Worm (Caenorhabditis elegans) whole organism, late embryonic: ENCODE results near the gene C44B7.11.

ENCODE experiments used
- C38D4.7 ChIP-seq: fragments of 200-800 bp; sonication (Bioruptor generic); optimal IDR thresholded peaks from 2 replicates; lab custom pipeline; 2018; ENCODE audit warnings: mild to moderate bottlenecking, missing genetic modification characterization, moderate library complexity, missing compliant biosample characterization
- K02D7.2 ChIP-seq: sonication (generic microtip); optimal IDR thresholded peaks from 2 replicates; lab custom pipeline; 2017; ENCODE audit warnings: mild to moderate bottlenecking, missing genetic modification characterization, missing compliant biosample characterization
- K09A11.1 ChIP-seq: sonication (generic microtip); optimal IDR thresholded peaks from 2 replicates; lab custom pipeline; 2017; ENCODE audit warnings: antibody characterized with exemption, mild to moderate bottlenecking, missing genetic modification characterization, missing compliant biosample characterization; ENCODE audit not compliant: insufficient read depth
- ceh-18 ChIP-seq: sonication (generic microtip); optimal IDR thresholded peaks from 2 replicates; lab custom pipeline; 2016; ENCODE audit warnings: missing genetic modification characterization, missing compliant biosample characterization
- ceh-19 ChIP-seq: fragments of 200-800 bp; sonication (Bioruptor generic); optimal IDR thresholded peaks from 2 replicates; lab custom pipeline; 2018; ENCODE audit warnings: mild to moderate bottlenecking, missing genetic modification characterization, missing compliant biosample characterization
- ceh-2 ChIP-seq: sonication (generic microtip); optimal IDR thresholded peaks from 2 replicates; lab custom pipeline; 2016; ENCODE audit warnings: missing genotype, missing genetic modification characterization, missing compliant biosample characterization
- ceh-34 ChIP-seq: sonication (generic microtip); optimal IDR thresholded peaks from 2 replicates; lab custom pipeline; 2016; ENCODE audit warnings: mild to moderate bottlenecking, missing genetic modification characterization, missing compliant biosample characterization
- ceh-6 ChIP-seq: fragments of 200-800 bp; sonication (Bioruptor generic); optimal IDR thresholded peaks from 2 replicates; lab custom pipeline; 2018; ENCODE audit warnings: mild to moderate bottlenecking, missing genetic modification characterization, missing compliant biosample characterization
- ceh-9 ChIP-seq: sonication (generic microtip); optimal IDR thresholded peaks from 2 replicates; lab custom pipeline; 2016; ENCODE audit warnings: mild to moderate bottlenecking, missing genetic modification characterization, inconsistent platforms, missing compliant biosample characterization
- dmd-4 ChIP-seq: sonication (generic microtip); optimal IDR thresholded peaks from 2 replicates; lab custom pipeline; 2016; ENCODE audit warnings: borderline replicate concordance, missing genetic modification characterization, missing compliant biosample characterization
- dve-1 ChIP-seq: sonication (generic microtip); optimal IDR thresholded peaks from 2 replicates; lab custom pipeline; 2017; ENCODE audit warnings: antibody characterized with exemption, mild to moderate bottlenecking, missing genetic modification characterization, missing compliant biosample characterization
- elt-4 ChIP-seq: sonication (generic microtip); optimal IDR thresholded peaks from 2 replicates; lab custom pipeline; 2016; ENCODE audit warnings: missing genetic modification characterization, missing compliant biosample characterization
- ets-4 ChIP-seq: sonication (generic microtip); optimal IDR thresholded peaks from 2 replicates; lab custom pipeline; 2016; ENCODE audit warnings: missing genetic modification characterization, missing compliant biosample characterization
- eyg-1 ChIP-seq: sonication (generic microtip); optimal IDR thresholded peaks from 2 replicates; lab custom pipeline; 2016; ENCODE audit warnings: missing genotype, missing genetic modification characterization, missing compliant biosample characterization
- fkh-6 ChIP-seq: sonication (generic microtip); optimal IDR thresholded peaks from 2 replicates; lab custom pipeline; 2016; ENCODE audit warnings: missing genetic modification characterization, missing compliant biosample characterization
- gmeb-2 ChIP-seq: sonication (generic microtip); optimal IDR thresholded peaks from 2 replicates; lab custom pipeline; 2016; ENCODE audit warnings: missing genetic modification characterization, inconsistent platforms, missing compliant biosample characterization
- hlh-15 ChIP-seq: sonication (generic microtip); optimal IDR thresholded peaks from 2 replicates; lab custom pipeline; 2016; ENCODE audit warnings: missing genetic modification characterization, missing compliant biosample characterization
- hlh-30 ChIP-seq: sonication (generic microtip); optimal IDR thresholded peaks from 2 replicates; lab custom pipeline; 2017; ENCODE audit warnings: antibody characterized with exemption, missing genetic modification characterization, missing compliant biosample characterization; ENCODE audit not compliant: insufficient read depth
- lin-11 ChIP-seq: fragments of 200-800 bp; sonication (Bioruptor generic); optimal IDR thresholded peaks from 2 replicates; lab custom pipeline; 2018; ENCODE audit warnings: mild to moderate bottlenecking, missing genetic modification characterization, missing compliant biosample characterization
- madf-2 ChIP-seq: sonication (generic microtip); optimal IDR thresholded peaks from 2 replicates; lab custom pipeline; 2017; ENCODE audit warnings: missing genetic modification characterization, missing compliant biosample characterization
- nhr-232 ChIP-seq: sonication (generic microtip); optimal IDR thresholded peaks from 2 replicates; lab custom pipeline; 2016; ENCODE audit warnings: missing genetic modification characterization, missing compliant biosample characterization
- npax-4 ChIP-seq: sonication (generic microtip); optimal IDR thresholded peaks from 2 replicates; lab custom pipeline; 2016; ENCODE audit warnings: missing genetic modification characterization, missing compliant biosample characterization
- odd-2 ChIP-seq: sonication (generic microtip); optimal IDR thresholded peaks from 2 replicates; lab custom pipeline; 2017; ENCODE audit warnings: antibody characterized with exemption, mild to moderate bottlenecking, missing genetic modification characterization, missing compliant biosample characterization
- pat-9 ChIP-seq: fragments of 200-800 bp; sonication (Bioruptor generic); optimal IDR thresholded peaks from 2 replicates; lab custom pipeline; 2018; ENCODE audit warnings: mild to moderate bottlenecking, missing genetic modification characterization, moderate library complexity, missing compliant biosample characterization
- pqm-1 ChIP-seq: sonication (generic microtip); optimal IDR thresholded peaks from 2 replicates; lab custom pipeline; 2016; ENCODE audit warnings: missing genetic modification characterization, missing compliant biosample characterization
- pros-1 ChIP-seq: fragments of 150-350 bp; optimal IDR thresholded peaks from 2 replicates; lab custom pipeline; 2014; ENCODE audit warnings: missing biosample characterization, missing genetic modification reagents, missing genetic modification characterization
- rnt-1 ChIP-seq: sonication (generic microtip); optimal IDR thresholded peaks from 2 replicates; lab custom pipeline; 2016; ENCODE audit warnings: missing genetic modification characterization, missing compliant biosample characterization
- sox-2 ChIP-seq: fragments of 200-800 bp; sonication (Bioruptor generic); IDR thresholded peaks from 2 replicates; pipeline ENCODE4 v1.3.6; 2022; ENCODE audit warnings: missing genetic modification reagents, missing genetic modification characterization, missing compliant biosample characterization
- sox-4 ChIP-seq: sonication (generic microtip); optimal IDR thresholded peaks from 2 replicates; lab custom pipeline; 2017; ENCODE audit warnings: mild to moderate bottlenecking, missing genetic modification characterization, inconsistent platforms, missing compliant biosample characterization
- unc-3 ChIP-seq, 2 experiments: fragments of 200-800 bp in 1 of 2; sonication (Bioruptor generic) in 1 of 2; sonication (generic microtip) in 1 of 2; conservative IDR thresholded peaks in 1 of 2; optimal IDR thresholded peaks in 1 of 2; 2 replicates each; pipeline versions ENCODE4 v1.3.6 to Lab custom; 2016 to 2022; ENCODE audit warnings: missing compliant biosample characterization in 2 of 2, missing genetic modification characterization in 2 of 2, missing genetic modification reagents in 1 of 2
- unc-42 ChIP-seq: sonication (generic microtip); optimal IDR thresholded peaks from 2 replicates; lab custom pipeline; 2016; ENCODE audit warnings: missing genotype, missing genetic modification characterization, missing compliant biosample characterization
- unc-55 ChIP-seq: sonication (generic microtip); optimal IDR thresholded peaks from 2 replicates; lab custom pipeline; 2017; ENCODE audit warnings: missing biosample characterization, missing genetic modification reagents, missing genetic modification characterization
- zip-5 ChIP-seq: sonication (generic microtip); optimal IDR thresholded peaks from 2 replicates; lab custom pipeline; 2016; ENCODE audit warnings: missing genetic modification characterization, missing compliant biosample characterization
- ztf-16 ChIP-seq: sonication (generic microtip); optimal IDR thresholded peaks from 2 replicates; lab custom pipeline; 2017; ENCODE audit warnings: missing genetic modification characterization, missing compliant biosample characterization

C44B7.11 gene

ce11 chrII:6893589-6894245, 3.6 kb downstream of the C44B7.11 start, which contains the start of gene adal-1:
TSS of gene adal-1 (minus strand) at chrII:6893639.
- TF ChIP-seq gmeb-2 (tag; lab: Kevin White, UChicago), result no peak
- no peak for TF ChIP-seq ceh-34 (tag; lab: Kevin White, UChicago)
- no peak for TF ChIP-seq pat-9 (tag; lab: Kevin White, UChicago)
- TF ChIP-seq ets-4 (tag; lab: Kevin White, UChicago), result no peak

- TF ChIP-seq unc-55 (GFP tag; lab: Kevin White, UChicago) (peak; percentile 26), odd-2 (tag; lab: Kevin White, UChicago) (no peak)
These were observed 5.5 kb downstream of the C44B7.11 start for ce11 chrII:6891838-6892237.

- no peak for TF ChIP-seq C38D4.7 (GFP tag; lab: Kevin White, UChicago)
- TF ChIP-seq pqm-1, result peak; percentile 19
- TF ChIP-seq ceh-9 (tag; lab: Kevin White, UChicago), result no peak
- TF ChIP-seq ztf-16 (tag; lab: Kevin White, UChicago), result no peak
- TF ChIP-seq ceh-18 (tag; lab: Kevin White, UChicago), result peak; percentile 47
- peak; percentile 12 for TF ChIP-seq unc-42 (tag; lab: Kevin White, UChicago)
- no peak for TF ChIP-seq madf-2
- TF ChIP-seq, all 69 proteins: peak for 3
These were observed 6.2 kb downstream of the C44B7.11 start for ce11 chrII:6891176-6891575.

- TF ChIP-seq zip-5 (tag; lab: Kevin White, UChicago), result no peak
- no peak for TF ChIP-seq hlh-30 (tag; lab: Kevin White, UChicago)
- no peak for TF ChIP-seq dmd-4 (tag; lab: Kevin White, UChicago)
- no peak for TF ChIP-seq eyg-1 (tag; lab: Kevin White, UChicago)
- no peak for TF ChIP-seq K09A11.1 (tag; lab: Kevin White, UChicago)
- TF ChIP-seq pros-1 (tag; lab: Kevin White, UChicago), result no peak
- no peak for TF ChIP-seq hlh-15 (tag; lab: Kevin White, UChicago)
- no peak for TF ChIP-seq fkh-6 (tag; lab: Kevin White, UChicago)
- TF ChIP-seq rnt-1 (tag; lab: Kevin White, UChicago), result no peak
- TF ChIP-seq ceh-19 (GFP tag; lab: Kevin White, UChicago), result no peak
- TF ChIP-seq ceh-6 (GFP tag; lab: Kevin White, UChicago), result no peak
These were observed 7.2 kb downstream of the C44B7.11 start, which contains the start of gene acer-1 for ce11 chrII:6890095-6890494. TSS of gene acer-1 (minus strand) at chrII:6890400.

- TF ChIP-seq sox-4 (tag; lab: Kevin White, UChicago) (no peak), ceh-9 (tag; lab: Kevin White, UChicago) (no peak), unc-3 (GFP tag; conservative IDR thresholded peaks at IDR 0.05; lab: Robert Waterston, UW) (no peak), unc-3 (tag; optimal IDR thresholded peaks at IDR 0.05; lab: Kevin White, UChicago) (no peak), hlh-15 (tag; lab: Kevin White, UChicago) (no peak), K02D7.2 (tag; lab: Kevin White, UChicago) (no peak), pat-9 (tag; lab: Kevin White, UChicago) (no peak), dve-1 (tag; lab: Kevin White, UChicago) (no peak), C38D4.7 (GFP tag; lab: Kevin White, UChicago) (no peak), nhr-232 (tag; lab: Kevin White, UChicago) (no peak), npax-4 (no peak), ztf-16 (tag; lab: Kevin White, UChicago) (no peak), lin-11 (tag; lab: Kevin White, UChicago) (no peak), unc-42 (tag; lab: Kevin White, UChicago) (no peak), ceh-2 (tag; lab: Kevin White, UChicago) (no peak), unc-55 (GFP tag; lab: Kevin White, UChicago) (no peak), hlh-30 (tag; lab: Kevin White, UChicago) (no peak), sox-2 (GFP tag; lab: Robert Waterston, UW) (no peak), pros-1 (tag; lab: Kevin White, UChicago) (no peak), fkh-6 (tag; lab: Kevin White, UChicago) (no peak), elt-4 (no peak)
These were observed 7.8 kb downstream of the C44B7.11 start for ce11 chrII:6889580-6889922.
